Worm (Caenorhabditis elegans) whole organism, L1 larva: ENCODE results near the gene F38B2.3.

Source experiments
- C04F5.9 ChIP-seq: sonication (generic microtip); optimal IDR thresholded peaks from 2 replicates; lab custom pipeline; 2016; ENCODE audit warnings: missing genetic modification characterization, missing compliant biosample characterization
- C34B4.2 ChIP-seq: sonication (generic microtip); optimal IDR thresholded peaks from 2 replicates; lab custom pipeline; 2017; ENCODE audit warnings: mild to moderate bottlenecking, missing genetic modification characterization, missing compliant biosample characterization
- blmp-1 ChIP-seq: fragments of 150-350 bp; optimal IDR thresholded peaks from 2 replicates; lab custom pipeline; 2014; ENCODE audit warnings: missing biosample characterization, missing genetic modification characterization
- ceh-8 ChIP-seq: fragments of 200-800 bp; sonication (Bioruptor generic); optimal IDR thresholded peaks from 2 replicates; lab custom pipeline; 2018; ENCODE audit warnings: mild to moderate bottlenecking, missing genetic modification characterization, moderate library complexity, missing compliant biosample characterization
- ceh-90 ChIP-seq: sonication (generic microtip); optimal IDR thresholded peaks from 2 replicates; lab custom pipeline; 2016; ENCODE audit warnings: missing genetic modification characterization, missing compliant biosample characterization
- ces-1 ChIP-seq: fragments of 150-350 bp; optimal IDR thresholded peaks from 2 replicates; lab custom pipeline; 2014; ENCODE audit warnings: missing biosample characterization, missing genetic modification reagents, missing genetic modification characterization
- dsc-1 ChIP-seq: sonication (generic microtip); optimal IDR thresholded peaks from 2 replicates; lab custom pipeline; 2016; ENCODE audit warnings: mild to moderate bottlenecking, missing genetic modification characterization, missing compliant biosample characterization
- efl-1 ChIP-seq, 4 experiments: fragments of 150-350 bp; optimal IDR thresholded peaks in 3 of 4; peaks in 1 of 4; 1 replicate in 1 of 4; 2 replicates in 3 of 4; lab custom pipeline; 2014; ENCODE audit warnings: missing biosample characterization in 2 of 4, missing genetic modification characterization in 2 of 4, missing genetic modification reagents in 2 of 4
- elt-2 ChIP-seq: sonication (generic microtip); optimal IDR thresholded peaks from 2 replicates; lab custom pipeline; 2016; ENCODE audit warnings: missing genetic modification characterization, mild to moderate bottlenecking, inconsistent platforms, missing compliant biosample characterization, missing genetic modification reagents
- elt-3 ChIP-seq, 6 experiments: fragments of 150-350 bp in 1 of 6; sonication (generic microtip); optimal IDR thresholded peaks; 2 replicates each; lab custom pipeline; 2017 to 2018; ENCODE audit warnings: missing biosample characterization in 6 of 6, missing genetic modification characterization in 6 of 6, inconsistent platforms in 1 of 6
- ets-5 ChIP-seq: fragments of 200-800 bp; sonication (Bioruptor generic); IDR thresholded peaks from 2 replicates; pipeline ENCODE4 v1.3.6; 2022; ENCODE audit warnings: missing genetic modification characterization, missing compliant biosample characterization
- grh-1 ChIP-seq: fragments of 200-800 bp; sonication (Bioruptor generic); IDR thresholded peaks from 2 replicates; pipeline ENCODE4 v1.3.6; 2022; ENCODE audit warnings: missing genetic modification reagents, missing genetic modification characterization, missing compliant biosample characterization
- hlh-17 ChIP-seq: fragments of 200-800 bp; sonication (Bioruptor generic); optimal IDR thresholded peaks from 2 replicates; lab custom pipeline; 2018; ENCODE audit warnings: missing genetic modification characterization, mild to moderate bottlenecking, missing compliant biosample characterization, moderate library complexity, borderline replicate concordance
- hlh-4 ChIP-seq: sonication (generic microtip); optimal IDR thresholded peaks from 2 replicates; lab custom pipeline; 2016; ENCODE audit warnings: mild to moderate bottlenecking, missing genetic modification characterization, missing compliant biosample characterization
- lin-13 ChIP-seq: fragments of 150-350 bp; optimal IDR thresholded peaks from 2 replicates; lab custom pipeline; 2014; ENCODE audit warnings: missing biosample characterization, missing genetic modification reagents, missing genetic modification characterization
- lin-14 ChIP-seq: fragments of 200-800 bp; sonication (Bioruptor generic); optimal IDR thresholded peaks from 2 replicates; lab custom pipeline; 2018; ENCODE audit warnings: mild to moderate bottlenecking, missing genetic modification characterization, moderate library complexity, missing compliant biosample characterization
- lin-35 ChIP-seq, 2 experiments: fragments of 150-350 bp; optimal IDR thresholded peaks; 2 replicates each; lab custom pipeline; 2014; ENCODE audit warnings: missing biosample characterization in 2 of 2, missing genetic modification characterization in 2 of 2, missing genetic modification reagents in 2 of 2
- lin-39 ChIP-seq: fragments of 150-350 bp; optimal IDR thresholded peaks from 2 replicates; lab custom pipeline; 2014; ENCODE audit warnings: missing biosample characterization, missing genetic modification reagents, missing genetic modification characterization
- mdl-1 ChIP-seq, 2 experiments: fragments of 150-350 bp; optimal IDR thresholded peaks; 2 replicates each; lab custom pipeline; 2014 to 2017; ENCODE audit warnings: missing biosample characterization in 2 of 2, missing genetic modification characterization in 2 of 2, inconsistent platforms in 1 of 2
- nhr-11 ChIP-seq: fragments of 150-350 bp; optimal IDR thresholded peaks from 2 replicates; lab custom pipeline; 2014; ENCODE audit warnings: missing biosample characterization, missing genetic modification characterization
- nhr-20 ChIP-seq: sonication (generic microtip); optimal IDR thresholded peaks from 2 replicates; lab custom pipeline; 2016; ENCODE audit warnings: mild to moderate bottlenecking, missing genetic modification characterization, missing compliant biosample characterization
- nhr-237 ChIP-seq: fragments of 150-350 bp; optimal IDR thresholded peaks from 2 replicates; lab custom pipeline; 2014; ENCODE audit warnings: missing biosample characterization, missing genetic modification characterization
- nhr-85 ChIP-seq: sonication (generic microtip); peaks from one replicate; lab custom pipeline; 2016; ENCODE audit warnings: missing genetic modification characterization, inconsistent platforms, missing compliant biosample characterization
- pax-3 ChIP-seq: fragments of 200-800 bp; sonication (Bioruptor generic); optimal IDR thresholded peaks from 2 replicates; lab custom pipeline; 2018; ENCODE audit warnings: mild to moderate bottlenecking, missing genetic modification characterization, moderate library complexity, missing compliant biosample characterization
- tbx-2 ChIP-seq: sonication (generic microtip); optimal IDR thresholded peaks from 2 replicates; lab custom pipeline; 2016; ENCODE audit warnings: missing genetic modification characterization, missing compliant biosample characterization
- tlp-1 ChIP-seq: fragments of 150-350 bp; optimal IDR thresholded peaks from 2 replicates; lab custom pipeline; 2014; ENCODE audit warnings: missing biosample characterization, missing genetic modification characterization
- unc-30 ChIP-seq: sonication (generic microtip); optimal IDR thresholded peaks from 2 replicates; lab custom pipeline; 2017; ENCODE audit warnings: missing biosample characterization, missing genetic modification characterization
- unc-62 ChIP-seq: fragments of 150-350 bp; optimal IDR thresholded peaks from 2 replicates; lab custom pipeline; 2014; ENCODE audit warnings: missing biosample characterization, missing genetic modification reagents, missing genetic modification characterization
- xbp-1 ChIP-seq: sonication (generic microtip); optimal IDR thresholded peaks from 2 replicates; lab custom pipeline; 2016; ENCODE audit warnings: missing genetic modification characterization, missing compliant biosample characterization
- zip-4 ChIP-seq: fragments of 200-800 bp; sonication (Bioruptor generic); optimal IDR thresholded peaks from 2 replicates; lab custom pipeline; 2018; ENCODE audit warnings: mild to moderate bottlenecking, missing genetic modification characterization, moderate library complexity, missing compliant biosample characterization

Gene F38B2.3

DNA sequence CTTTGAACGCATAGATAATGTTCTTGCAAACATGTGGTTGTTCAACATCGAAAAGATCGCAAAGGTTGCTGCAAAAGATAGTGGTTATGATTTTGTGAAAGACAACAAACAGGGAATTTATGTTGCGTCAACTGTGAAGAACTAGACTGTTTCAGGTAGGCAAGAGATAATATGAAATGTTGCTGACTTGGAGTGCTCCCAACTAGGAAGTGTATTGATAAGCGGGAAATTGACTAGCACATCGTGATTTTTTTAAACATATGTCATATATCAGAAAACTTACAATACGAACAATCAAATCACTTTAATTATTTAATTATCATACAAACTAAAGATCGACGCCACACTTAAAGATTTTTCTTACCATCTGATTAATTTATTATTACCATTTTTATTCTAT lies 37.1 kb upstream of the F38B2.3 start:
- TF ChIP-seq lin-13 (no peak), elt-2 (tag; lab: Kevin White, UChicago) (peak; percentile 3)

DNA sequence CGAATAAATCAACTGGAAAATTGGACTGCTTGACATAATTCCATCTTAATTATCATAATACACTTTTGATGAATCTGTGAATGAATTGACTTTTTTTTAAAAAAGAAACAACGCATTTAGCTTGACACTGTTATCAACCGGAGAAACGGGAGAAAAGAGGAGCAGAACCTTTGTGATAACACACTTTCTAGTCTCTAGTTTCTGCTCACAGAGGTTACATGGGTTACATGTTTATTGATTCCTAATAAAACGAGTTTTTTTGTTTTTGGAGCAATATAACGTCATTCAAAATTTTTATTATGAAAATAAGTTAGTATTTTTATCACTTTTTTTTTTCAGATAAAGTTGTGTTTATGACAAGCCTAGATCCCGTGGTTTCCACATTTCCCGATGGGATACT lies 31.8 kb upstream of the F38B2.3 start, which contains the start of gene hizr-1:
Gene hizr-1, plus strand, starts transcription at position 340 of the 400 bp plus-strand sequence.
- TF ChIP-seq C34B4.2: no peak
- peak; percentile 12 for TF ChIP-seq elt-2 (tag; lab: Kevin White, UChicago)

DNA sequence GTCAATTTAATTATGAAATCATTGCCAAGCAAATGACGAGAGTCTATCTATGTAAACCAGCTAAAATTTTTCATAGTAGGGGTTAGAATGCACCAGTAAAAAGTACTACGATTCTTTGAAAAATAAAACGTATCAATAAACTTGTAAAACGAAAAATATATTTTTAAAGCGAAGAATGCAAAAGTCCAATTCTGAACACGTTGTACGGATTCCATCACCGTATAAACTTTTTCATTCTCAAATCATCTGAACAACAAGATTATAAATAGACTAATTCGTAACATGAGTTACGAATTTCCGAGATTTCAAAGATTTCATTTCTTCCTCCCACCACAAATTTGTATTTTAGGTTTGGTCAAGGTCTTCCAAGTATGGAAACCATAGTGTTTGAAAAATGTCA lies 30.6 kb upstream of the F38B2.3 start, which contains the start of gene nlp-57:
Gene nlp-57, plus strand, starts transcription at position 301 of the 400 bp plus-strand sequence.
- TF ChIP-seq ceh-8 (GFP tag; lab: Kevin White, UChicago) (no peak), nhr-11 (tag; lab: Kevin White, UChicago) (no peak), mdl-1 (tag; optimal IDR thresholded peaks at IDR 0.05; lab: Kevin White, UChicago) (no peak), C04F5.9 (no peak), zip-4 (GFP tag; lab: Kevin White, UChicago) (no peak), hlh-4 (tag; lab: Kevin White, UChicago) (no peak)

DNA sequence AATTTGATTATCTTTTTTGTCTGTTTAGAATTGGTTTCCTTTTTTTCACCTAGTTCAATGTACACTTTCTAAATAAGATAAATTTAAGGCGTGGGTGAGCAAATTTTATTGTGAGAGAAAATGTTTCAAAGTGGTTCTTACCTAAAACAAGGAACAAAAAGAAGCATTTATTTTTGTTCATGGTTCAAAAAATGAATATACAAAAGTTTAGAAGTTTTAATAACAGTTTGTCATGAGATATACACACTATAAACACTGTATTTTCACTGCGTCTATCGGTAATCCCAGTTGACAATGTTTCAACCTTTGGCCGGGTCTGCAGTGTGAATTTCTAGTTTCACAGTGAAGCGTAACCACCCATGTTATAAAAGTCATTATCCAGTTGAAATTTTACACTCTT lies 29.2 kb upstream of the F38B2.3 start, which contains the start of gene F08G12.11:
Gene F08G12.11, minus strand, starts transcription at position 181 of the 400 bp plus-strand sequence.
- TF ChIP-seq lin-39 (tag; lab: Kevin White, UChicago) (no peak), ces-1 (GFP tag; lab: Kevin White, UChicago) (no peak), tlp-1 (no peak), tbx-2 (peak; percentile 43), nhr-237 (no peak), unc-62 (GFP tag; lab: Kevin White, UChicago) (no peak), xbp-1 (tag; lab: Kevin White, UChicago) (no peak)
- TF ChIP-seq, all 84 proteins: peak for 1

DNA sequence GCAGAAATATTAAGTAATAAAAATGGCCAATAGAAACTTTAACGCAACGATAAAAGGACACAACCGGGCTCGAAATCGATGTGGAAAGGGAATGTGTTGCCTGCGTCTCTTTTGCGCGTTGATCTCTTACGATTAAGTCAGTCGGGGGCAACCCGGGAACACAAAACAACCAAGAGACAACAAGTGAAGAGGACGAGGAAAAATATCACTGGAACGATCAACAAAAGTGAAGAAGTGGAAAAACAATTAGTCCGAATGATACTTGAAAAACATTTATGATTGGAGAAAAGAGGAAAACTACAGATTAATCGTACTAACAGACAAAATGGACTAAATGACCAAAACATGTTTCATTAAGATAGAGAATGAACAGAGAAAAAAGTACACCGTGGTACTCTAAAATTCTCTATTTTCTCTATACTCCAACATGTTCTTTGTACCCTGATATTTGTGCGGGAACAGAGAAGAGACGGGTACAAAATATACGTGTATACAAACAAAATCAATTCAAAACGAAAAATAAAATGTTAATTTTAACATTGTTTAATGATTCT lies 24.2 kb upstream of the F38B2.3 start, which contains the start of gene F08G12.5:
Gene F08G12.5, minus strand, starts transcription at position 1 of the 554 bp plus-strand sequence.
- no peak for TF ChIP-seq efl-1 (optimal IDR thresholded peaks at IDR 0.05; lab: Kevin White, UChicago)
- peak in 1 of 2 experiments; percentile 63 for TF ChIP-seq efl-1 (GFP tag; optimal IDR thresholded peaks at IDR 0.05 in 1 of 2; lab: Kevin White, UChicago)
- TF ChIP-seq lin-14: peak; percentile 34
- no peak for TF ChIP-seq unc-30 (tag; lab: Kevin White, UChicago)
- TF ChIP-seq blmp-1 (tag; lab: Kevin White, UChicago): peak; percentile 43
- no peak for TF ChIP-seq lin-35 (GFP tag; optimal IDR thresholded peaks at IDR 0.05; lab: Kevin White, UChicago)
- TF ChIP-seq nhr-20 (tag; lab: Kevin White, UChicago): peak; percentile 35
- TF ChIP-seq ceh-90 (tag; lab: Kevin White, UChicago): no peak
- TF ChIP-seq C34B4.2: no peak
- peak in 1 of 6 experiments; percentile 29 for TF ChIP-seq elt-3 (tag; optimal IDR thresholded peaks at IDR 0.05; lab: Kevin White, UChicago)
- peak; percentile 74 for TF ChIP-seq nhr-85 (tag; lab: Kevin White, UChicago)

DNA sequence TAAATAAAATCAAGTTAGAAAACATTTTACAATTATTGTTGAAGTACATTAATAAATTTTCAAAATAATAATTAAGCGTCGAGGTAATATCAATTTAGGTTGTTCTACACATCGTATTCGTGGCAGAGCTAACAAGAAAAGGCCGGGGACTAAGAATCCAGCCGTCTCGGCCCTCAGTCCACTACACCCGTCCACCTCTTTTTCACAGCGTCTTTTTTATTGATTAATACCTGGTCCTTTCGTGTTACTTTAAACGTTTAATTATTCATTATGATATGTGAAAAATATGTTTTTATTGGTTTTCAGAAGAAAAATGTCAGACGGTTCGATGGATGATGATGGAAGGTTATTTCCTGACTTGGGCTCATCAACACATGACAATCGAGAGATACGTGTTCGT lies 20.9 kb upstream of the F38B2.3 start, which contains the start of gene vhl-1:
Gene vhl-1, plus strand, starts transcription at position 301 of the 400 bp plus-strand sequence.
- no peak for TF ChIP-seq hlh-17 (GFP tag; lab: Kevin White, UChicago)
- TF ChIP-seq pax-3 (tag; lab: Kevin White, UChicago): no peak
- no peak for TF ChIP-seq grh-1 (GFP tag; lab: Robert Waterston, UW)
- TF ChIP-seq ets-5: no peak

DNA sequence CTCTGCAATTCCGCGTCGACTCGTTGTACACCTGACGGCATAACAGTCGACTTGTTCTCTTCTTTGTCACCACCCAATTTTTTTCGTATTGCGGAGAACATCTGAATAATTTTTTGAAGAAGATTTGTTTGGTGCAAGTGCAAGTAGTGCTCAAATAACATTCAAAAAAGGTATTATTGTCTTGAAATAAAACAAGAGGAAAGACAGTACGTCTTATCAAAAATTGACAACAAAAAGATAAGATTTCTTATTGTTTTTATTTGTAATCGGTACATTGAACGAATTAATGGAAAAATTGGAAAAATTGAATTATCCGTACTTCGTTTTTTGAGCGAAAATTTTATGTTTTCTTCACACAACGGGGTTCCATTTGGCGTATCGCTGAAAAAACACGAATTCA lies 19.6 kb upstream of the F38B2.3 start, which contains the start of gene F08G12.1:
Gene F08G12.1, minus strand, starts transcription at position 101 of the 400 bp plus-strand sequence.
- TF ChIP-seq pax-3 (tag; lab: Kevin White, UChicago) (no peak), unc-62 (GFP tag; lab: Kevin White, UChicago) (no peak), dsc-1 (no peak)
